Worm (Caenorhabditis elegans) whole organism, late embryonic: ENCODE data around the gene W08E12.5.

Source experiments
- C08G9.2 ChIP-seq: sonication (generic microtip); optimal IDR thresholded peaks from 2 replicates; lab custom pipeline; 2016; ENCODE audit warnings: mild to moderate bottlenecking, missing genetic modification characterization, moderate library complexity, missing compliant biosample characterization
- F13H6.1 ChIP-seq: sonication (generic microtip); optimal IDR thresholded peaks from 2 replicates; lab custom pipeline; 2016; ENCODE audit warnings: missing genetic modification characterization, missing compliant biosample characterization
- K02D7.2 ChIP-seq: sonication (generic microtip); optimal IDR thresholded peaks from 2 replicates; lab custom pipeline; 2017; ENCODE audit warnings: mild to moderate bottlenecking, missing genetic modification characterization, missing compliant biosample characterization
- K09A11.1 ChIP-seq: sonication (generic microtip); optimal IDR thresholded peaks from 2 replicates; lab custom pipeline; 2017; ENCODE audit warnings: antibody characterized with exemption, mild to moderate bottlenecking, missing genetic modification characterization, missing compliant biosample characterization; ENCODE audit not compliant: insufficient read depth
- T23F11.4 ChIP-seq: fragments of 200-800 bp; sonication (Bioruptor generic); optimal IDR thresholded peaks from 2 replicates; lab custom pipeline; 2018; ENCODE audit warnings: mild to moderate bottlenecking, missing genetic modification characterization, missing compliant biosample characterization
- ceh-14 ChIP-seq: sonication (generic microtip); optimal IDR thresholded peaks from 2 replicates; lab custom pipeline; 2016; ENCODE audit warnings: missing genotype, missing genetic modification characterization, missing compliant biosample characterization
- ceh-19 ChIP-seq: fragments of 200-800 bp; sonication (Bioruptor generic); optimal IDR thresholded peaks from 2 replicates; lab custom pipeline; 2018; ENCODE audit warnings: mild to moderate bottlenecking, missing genetic modification characterization, missing compliant biosample characterization
- ceh-2 ChIP-seq: sonication (generic microtip); optimal IDR thresholded peaks from 2 replicates; lab custom pipeline; 2016; ENCODE audit warnings: missing genotype, missing genetic modification characterization, missing compliant biosample characterization
- ceh-22 ChIP-seq: sonication (generic microtip); optimal IDR thresholded peaks from 2 replicates; lab custom pipeline; 2017; ENCODE audit warnings: missing biosample characterization, missing genetic modification characterization
- ceh-24 ChIP-seq: sonication (generic microtip); optimal IDR thresholded peaks from 2 replicates; lab custom pipeline; 2016; ENCODE audit warnings: mild to moderate bottlenecking, missing genetic modification characterization, missing compliant biosample characterization
- ceh-30 ChIP-seq: fragments of 150-350 bp; optimal IDR thresholded peaks from 2 replicates; lab custom pipeline; 2014; ENCODE audit warnings: missing biosample characterization, missing genetic modification characterization
- ceh-31 ChIP-seq: sonication (generic microtip); optimal IDR thresholded peaks from 2 replicates; lab custom pipeline; 2016; ENCODE audit warnings: missing genetic modification characterization, missing compliant biosample characterization
- ceh-34 ChIP-seq: sonication (generic microtip); optimal IDR thresholded peaks from 2 replicates; lab custom pipeline; 2016; ENCODE audit warnings: mild to moderate bottlenecking, missing genetic modification characterization, missing compliant biosample characterization
- ceh-45 ChIP-seq: fragments of 200-800 bp; sonication (Bioruptor generic); IDR thresholded peaks from 2 replicates; pipeline ENCODE4 v1.3.6; 2022; ENCODE audit warnings: missing genetic modification reagents, missing genetic modification characterization, missing compliant biosample characterization
- ceh-48 ChIP-seq: sonication (generic microtip); optimal IDR thresholded peaks from 2 replicates; lab custom pipeline; 2016; ENCODE audit warnings: missing genetic modification characterization, inconsistent platforms, missing compliant biosample characterization
- ceh-6 ChIP-seq: fragments of 200-800 bp; sonication (Bioruptor generic); optimal IDR thresholded peaks from 2 replicates; lab custom pipeline; 2018; ENCODE audit warnings: mild to moderate bottlenecking, missing genetic modification characterization, missing compliant biosample characterization
- dve-1 ChIP-seq: sonication (generic microtip); optimal IDR thresholded peaks from 2 replicates; lab custom pipeline; 2017; ENCODE audit warnings: antibody characterized with exemption, mild to moderate bottlenecking, missing genetic modification characterization, missing compliant biosample characterization
- elt-2 ChIP-seq: sonication (generic microtip); optimal IDR thresholded peaks from 2 replicates; lab custom pipeline; 2016; ENCODE audit warnings: missing genetic modification reagents, missing genetic modification characterization, missing compliant biosample characterization
- elt-4 ChIP-seq: sonication (generic microtip); optimal IDR thresholded peaks from 2 replicates; lab custom pipeline; 2016; ENCODE audit warnings: missing genetic modification characterization, missing compliant biosample characterization
- fax-1 ChIP-seq: sonication (generic microtip); optimal IDR thresholded peaks from 2 replicates; lab custom pipeline; 2016; ENCODE audit warnings: missing genotype, missing genetic modification characterization, missing compliant biosample characterization
- fkh-6 ChIP-seq: sonication (generic microtip); optimal IDR thresholded peaks from 2 replicates; lab custom pipeline; 2016; ENCODE audit warnings: missing genetic modification characterization, missing compliant biosample characterization
- hlh-13 ChIP-seq: fragments of 200-800 bp; sonication (Bioruptor generic); optimal IDR thresholded peaks from 2 replicates; lab custom pipeline; 2018; ENCODE audit warnings: mild to moderate bottlenecking, missing genetic modification characterization, missing compliant biosample characterization
- hlh-30 ChIP-seq: sonication (generic microtip); optimal IDR thresholded peaks from 2 replicates; lab custom pipeline; 2017; ENCODE audit warnings: antibody characterized with exemption, missing genetic modification characterization, missing compliant biosample characterization; ENCODE audit not compliant: insufficient read depth
- hlh-6 ChIP-seq: sonication (generic microtip); optimal IDR thresholded peaks from 2 replicates; lab custom pipeline; 2016; ENCODE audit warnings: missing genotype, missing genetic modification characterization, missing compliant biosample characterization
- hlh-8 ChIP-seq: sonication (generic microtip); optimal IDR thresholded peaks from 2 replicates; lab custom pipeline; 2016; ENCODE audit warnings: missing genotype, missing genetic modification characterization, missing compliant biosample characterization
- lim-6 ChIP-seq: sonication (generic microtip); optimal IDR thresholded peaks from 2 replicates; lab custom pipeline; 2016; ENCODE audit warnings: missing genetic modification characterization, missing compliant biosample characterization
- madf-2 ChIP-seq: sonication (generic microtip); optimal IDR thresholded peaks from 2 replicates; lab custom pipeline; 2017; ENCODE audit warnings: missing genetic modification characterization, missing compliant biosample characterization
- mec-3 ChIP-seq: sonication (generic microtip); optimal IDR thresholded peaks from 2 replicates; lab custom pipeline; 2016; ENCODE audit warnings: borderline replicate concordance, missing genetic modification characterization, missing compliant biosample characterization
- nhr-11 ChIP-seq: fragments of 150-350 bp; optimal IDR thresholded peaks from 2 replicates; lab custom pipeline; 2014; ENCODE audit warnings: missing biosample characterization, missing genetic modification characterization
- npax-4 ChIP-seq: sonication (generic microtip); optimal IDR thresholded peaks from 2 replicates; lab custom pipeline; 2016; ENCODE audit warnings: missing genetic modification characterization, missing compliant biosample characterization
- odd-2 ChIP-seq: sonication (generic microtip); optimal IDR thresholded peaks from 2 replicates; lab custom pipeline; 2017; ENCODE audit warnings: antibody characterized with exemption, mild to moderate bottlenecking, missing genetic modification characterization, missing compliant biosample characterization
- pag-3 ChIP-seq: sonication (generic microtip); optimal IDR thresholded peaks from 2 replicates; lab custom pipeline; 2016; ENCODE audit warnings: missing compliant biosample characterization, missing genetic modification characterization, borderline replicate concordance
- pha-2 ChIP-seq: sonication (generic microtip); optimal IDR thresholded peaks from 2 replicates; lab custom pipeline; 2017; ENCODE audit warnings: mild to moderate bottlenecking, missing genetic modification characterization, missing compliant biosample characterization
- pha-4 ChIP-seq: fragments of 150-350 bp; optimal IDR thresholded peaks from 2 replicates; lab custom pipeline; 2018; ENCODE audit warnings: missing biosample characterization, missing genetic modification reagents, missing genetic modification characterization
- pqm-1 ChIP-seq: sonication (generic microtip); optimal IDR thresholded peaks from 2 replicates; lab custom pipeline; 2016; ENCODE audit warnings: missing genetic modification characterization, missing compliant biosample characterization
- pros-1 ChIP-seq: fragments of 150-350 bp; optimal IDR thresholded peaks from 2 replicates; lab custom pipeline; 2014; ENCODE audit warnings: missing biosample characterization, missing genetic modification reagents, missing genetic modification characterization
- rnt-1 ChIP-seq: sonication (generic microtip); optimal IDR thresholded peaks from 2 replicates; lab custom pipeline; 2016; ENCODE audit warnings: missing genetic modification characterization, missing compliant biosample characterization
- sox-2 ChIP-seq: fragments of 200-800 bp; sonication (Bioruptor generic); IDR thresholded peaks from 2 replicates; pipeline ENCODE4 v1.3.6; 2022; ENCODE audit warnings: missing genetic modification reagents, missing genetic modification characterization, missing compliant biosample characterization
- sox-4 ChIP-seq: sonication (generic microtip); optimal IDR thresholded peaks from 2 replicates; lab custom pipeline; 2017; ENCODE audit warnings: mild to moderate bottlenecking, missing genetic modification characterization, inconsistent platforms, missing compliant biosample characterization
- syd-9 ChIP-seq: sonication (generic microtip); optimal IDR thresholded peaks from 2 replicates; lab custom pipeline; 2016; ENCODE audit warnings: mild to moderate bottlenecking, missing genetic modification characterization, moderate library complexity, missing compliant biosample characterization
- tbx-7 ChIP-seq: sonication (generic microtip); optimal IDR thresholded peaks from 2 replicates; lab custom pipeline; 2016; ENCODE audit warnings: missing genotype, missing genetic modification characterization, missing compliant biosample characterization
- ttx-3 ChIP-seq: sonication (generic microtip); optimal IDR thresholded peaks from 2 replicates; lab custom pipeline; 2016; ENCODE audit warnings: missing genetic modification reagents, missing genetic modification characterization, missing compliant biosample characterization
- unc-3 ChIP-seq, 2 experiments: fragments of 200-800 bp in 1 of 2; sonication (Bioruptor generic) in 1 of 2; sonication (generic microtip) in 1 of 2; conservative IDR thresholded peaks in 1 of 2; optimal IDR thresholded peaks in 1 of 2; 2 replicates each; pipeline versions ENCODE4 v1.3.6 to Lab custom; 2016 to 2022; ENCODE audit warnings: missing compliant biosample characterization in 2 of 2, missing genetic modification characterization in 2 of 2, missing genetic modification reagents in 1 of 2
- unc-42 ChIP-seq: sonication (generic microtip); optimal IDR thresholded peaks from 2 replicates; lab custom pipeline; 2016; ENCODE audit warnings: missing genotype, missing genetic modification characterization, missing compliant biosample characterization
- unc-55 ChIP-seq: sonication (generic microtip); optimal IDR thresholded peaks from 2 replicates; lab custom pipeline; 2017; ENCODE audit warnings: missing biosample characterization, missing genetic modification reagents, missing genetic modification characterization
- zip-5 ChIP-seq: sonication (generic microtip); optimal IDR thresholded peaks from 2 replicates; lab custom pipeline; 2016; ENCODE audit warnings: missing genetic modification characterization, missing compliant biosample characterization
- ztf-16 ChIP-seq: sonication (generic microtip); optimal IDR thresholded peaks from 2 replicates; lab custom pipeline; 2017; ENCODE audit warnings: missing genetic modification characterization, missing compliant biosample characterization

The W08E12.5 gene

DNA sequence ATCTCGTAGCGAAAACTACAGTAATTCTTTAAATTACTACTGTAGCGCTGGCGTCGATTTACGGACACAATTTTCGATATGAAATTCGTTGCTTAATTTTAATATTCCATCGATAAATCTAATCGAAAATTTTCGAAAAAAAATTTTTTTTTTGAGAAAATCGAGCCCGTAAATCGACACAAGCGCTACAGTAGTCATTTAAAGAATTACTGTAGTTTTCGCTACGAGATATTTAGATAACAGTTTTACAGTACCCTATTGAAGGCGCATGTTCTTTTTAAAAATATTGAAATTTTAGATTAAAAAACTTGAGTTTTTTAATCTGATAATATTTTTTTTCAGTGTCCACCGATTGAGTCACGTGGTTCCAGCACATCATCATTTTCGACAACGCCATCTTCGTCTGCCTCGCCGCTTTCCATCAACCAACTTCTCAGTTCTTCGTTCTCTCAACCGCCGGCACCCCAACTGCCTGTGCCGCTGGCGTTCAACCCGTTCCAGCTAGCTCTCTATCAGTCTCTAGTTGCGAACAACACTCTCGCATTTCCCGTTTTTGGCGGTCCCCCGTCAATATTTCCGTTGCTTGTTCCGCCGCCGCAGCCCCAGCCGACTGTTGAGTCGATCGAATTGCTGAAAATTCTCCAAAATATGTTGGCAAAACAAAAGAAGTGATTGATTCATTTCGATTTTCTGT is 6.6 kb upstream of the W08E12.5 start:
- no peak for TF ChIP-seq elt-4 (tag; lab: Kevin White, UChicago)
- TF ChIP-seq syd-9 (tag; lab: Kevin White, UChicago), result no peak
- TF ChIP-seq ceh-2 (tag; lab: Kevin White, UChicago), result no peak
- no peak for TF ChIP-seq unc-3 (GFP tag; conservative IDR thresholded peaks at IDR 0.05; lab: Robert Waterston, UW)
- TF ChIP-seq unc-3 (tag; optimal IDR thresholded peaks at IDR 0.05; lab: Kevin White, UChicago), result no peak
- no peak for TF ChIP-seq hlh-13 (GFP tag; lab: Kevin White, UChicago)
- TF ChIP-seq ztf-16 (tag; lab: Kevin White, UChicago), result no peak
- TF ChIP-seq ceh-24 (tag; lab: Kevin White, UChicago), result no peak

DNA sequence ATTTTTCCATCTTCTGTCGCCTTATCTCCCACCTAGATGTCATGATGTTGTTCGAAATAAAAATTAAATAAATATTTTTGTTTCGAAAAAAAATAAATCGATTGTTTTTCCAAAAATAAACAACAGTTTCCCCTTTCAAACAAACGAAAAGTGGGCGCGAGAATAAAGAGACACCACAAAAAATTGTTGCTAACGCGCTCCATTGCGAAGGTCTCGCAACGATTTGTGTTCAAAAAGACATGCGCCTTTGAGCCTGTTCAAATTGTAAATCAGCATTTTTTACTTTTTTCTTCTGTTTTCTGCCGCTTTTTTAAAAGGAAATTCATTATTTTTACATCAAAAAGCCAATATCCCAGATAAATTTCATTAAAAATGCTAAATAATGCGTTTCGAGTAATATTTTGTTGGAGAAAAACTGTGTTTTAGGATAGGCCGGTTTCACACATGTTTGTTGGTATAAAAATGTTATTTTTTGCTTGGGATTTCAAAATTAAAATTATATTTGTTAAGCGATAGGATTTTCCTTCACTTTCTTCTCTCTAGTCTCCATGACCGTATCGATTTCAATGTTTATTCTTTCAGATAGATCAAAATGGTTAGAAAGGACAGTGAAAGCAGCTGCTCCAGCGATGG is 5.9 kb upstream of the W08E12.5 start, which contains the start of gene W08E12.7:
Gene W08E12.7, plus strand, starts transcription at position 583 of the 633 bp plus-strand sequence.
- TF ChIP-seq ceh-19 (peak; percentile 15), fax-1 (tag; lab: Kevin White, UChicago) (peak; percentile 78), nhr-11 (tag; lab: Kevin White, UChicago) (no peak), ceh-22 (tag; lab: Kevin White, UChicago) (no peak), elt-4 (tag; lab: Kevin White, UChicago) (no peak), ceh-14 (tag; lab: Kevin White, UChicago) (peak; percentile 78), F13H6.1 (tag; lab: Kevin White, UChicago) (peak; percentile 57), unc-42 (peak; percentile 72), fkh-6 (tag; lab: Kevin White, UChicago) (no peak), ttx-3 (tag; lab: Kevin White, UChicago) (peak; percentile 68), tbx-7 (tag; lab: Kevin White, UChicago) (peak; percentile 33), K09A11.1 (peak; percentile 41), hlh-30 (tag; lab: Kevin White, UChicago) (peak; percentile 85), lim-6 (tag; lab: Kevin White, UChicago) (no peak), hlh-13 (GFP tag; lab: Kevin White, UChicago) (no peak), zip-5 (tag; lab: Kevin White, UChicago) (peak; percentile 47), pha-4 (tag; lab: Kevin White, UChicago) (no peak), ceh-34 (peak; percentile 91), ceh-31 (tag; lab: Kevin White, UChicago) (peak; percentile 94), madf-2 (tag; lab: Kevin White, UChicago) (peak; percentile 60), pros-1 (tag; lab: Kevin White, UChicago) (peak; percentile 36), dve-1 (tag; lab: Kevin White, UChicago) (peak; percentile 74), pha-2 (tag; lab: Kevin White, UChicago) (peak; percentile 15), hlh-6 (no peak), ceh-24 (tag; lab: Kevin White, UChicago) (peak; percentile 21), C08G9.2 (tag; lab: Kevin White, UChicago) (peak; percentile 65), odd-2 (tag; lab: Kevin White, UChicago) (no peak), sox-4 (tag; lab: Kevin White, UChicago) (no peak), ceh-45 (GFP tag; lab: Robert Waterston, UW) (0 out of 2 replicates have a peak, but pooled peaks have one; percentile 10), pqm-1 (tag; lab: Kevin White, UChicago) (peak; percentile 25), ceh-6 (GFP tag; lab: Kevin White, UChicago) (peak; percentile 22), npax-4 (tag; lab: Kevin White, UChicago) (peak; percentile 4), mec-3 (no peak), sox-2 (GFP tag; lab: Robert Waterston, UW) (peak; percentile 49), ceh-30 (tag; lab: Kevin White, UChicago) (peak; percentile 23), elt-2 (tag; lab: Kevin White, UChicago) (peak; percentile 79), T23F11.4 (GFP tag; lab: Kevin White, UChicago) (peak; percentile 17), K02D7.2 (peak; percentile 3), unc-55 (GFP tag; lab: Kevin White, UChicago) (peak; percentile 63), rnt-1 (tag; lab: Kevin White, UChicago) (peak; percentile 86), ceh-48 (peak; percentile 22), hlh-8 (tag; lab: Kevin White, UChicago) (peak; percentile 84), ztf-16 (tag; lab: Kevin White, UChicago) (peak; percentile 41), pag-3 (tag; lab: Kevin White, UChicago) (no peak)
